Fruit fly (Drosophila melanogaster): Measurements from ENCODE around the gene CG3164.
A peak's percentile ranks its signal among the peaks of the same experiment; 100 is the strongest.

Gene CG3164

dm6 chr2L:155994-156393 lies 25.4 kb upstream of the CG3164 start, which contains the start of gene CG3436 (continued):
- TF ChIP-seq CG13775 (GFP tag; optimal IDR thresholded peaks at IDR 0.05) (no peak), D19B (GFP tag; optimal IDR thresholded peaks at IDR 0.05) (no peak), HLHmδ (GFP tag; optimal IDR thresholded peaks at IDR 0.05) (no peak), CG4282 (GFP tag; optimal IDR thresholded peaks at IDR 0.05) (no peak), amos (GFP tag; IDR thresholded peaks at IDR 0.05; ENCODE audit: partially characterized antibody) (no peak), Ets97D (GFP tag; optimal IDR thresholded peaks at IDR 0.05) (peak; percentile 87), Ptx1 (GFP tag; IDR thresholded peaks at IDR 0.05) (no peak), H15 (GFP tag; IDR thresholded peaks at IDR 0.05) (no peak), CG10654 (GFP tag; optimal IDR thresholded peaks at IDR 0.05) (no peak), CG13624 (GFP tag; optimal IDR thresholded peaks at IDR 0.05) (peak; percentile 14), ato (GFP tag; IDR thresholded peaks at IDR 0.05; ENCODE audit: partially characterized antibody) (no peak), Poxn (GFP tag; IDR thresholded peaks at IDR 0.05) (no peak), CG8281 (tag; optimal IDR thresholded peaks at IDR 0.05) (no peak), cas (GFP tag; IDR thresholded peaks at IDR 0.05) (no peak), rib (GFP tag; IDR thresholded peaks at IDR 0.05) (no peak), CG14710 (tag; optimal IDR thresholded peaks at IDR 0.05) (peak; percentile 59), HmgZ (tag; optimal IDR thresholded peaks at IDR 0.05) (peak; percentile 55), CG42726 (GFP tag; IDR thresholded peaks at IDR 0.05; ENCODE audit: partially characterized antibody) (no peak), CG6254 (GFP tag; optimal IDR thresholded peaks at IDR 0.05) (no peak), nau (GFP tag; optimal IDR thresholded peaks at IDR 0.05) (no peak), CG8290 (GFP tag; optimal IDR thresholded peaks at IDR 0.05) (no peak), CG8290 (tag; optimal IDR thresholded peaks at IDR 0.05) (peak in 1 of 2 experiments; percentile 38), chinmo (GFP tag; IDR thresholded peaks at IDR 0.05; ENCODE audit: partially characterized antibody) (no peak), hth (optimal IDR thresholded peaks at IDR 0.05) (no peak), sc (optimal IDR thresholded peaks at IDR 0.05) (no peak), sc (GFP tag; optimal IDR thresholded peaks at IDR 0.05) (no peak), tll (GFP tag; optimal IDR thresholded peaks at IDR 0.05) (no peak), CG17612 (GFP tag; IDR thresholded peaks at IDR 0.05) (no peak), CG11456 (GFP tag; IDR thresholded peaks at IDR 0.05) (no peak), CG15011 (GFP tag; optimal IDR thresholded peaks at IDR 0.05) (no peak), Bteb2 (GFP tag; optimal IDR thresholded peaks at IDR 0.05) (no peak), CG2120 (GFP tag; optimal IDR thresholded peaks at IDR 0.05) (peak; percentile 12), exex (tag; optimal IDR thresholded peaks at IDR 0.05) (no peak), Scr (GFP tag; IDR thresholded peaks at IDR 0.05; ENCODE audit: partially characterized antibody) (no peak), sr (GFP tag; IDR thresholded peaks at IDR 0.05) (no peak), Drgx (GFP tag; IDR thresholded peaks at IDR 0.05) (no peak), CG10431 (GFP tag; optimal IDR thresholded peaks at IDR 0.05) (no peak), cad (GFP tag; optimal IDR thresholded peaks at IDR 0.05) (no peak), Jarid2 (GFP tag; optimal IDR thresholded peaks at IDR 0.05) (no peak), twi (tag; optimal IDR thresholded peaks at IDR 0.05) (no peak), br (optimal IDR thresholded peaks at IDR 0.05) (no peak), CG30403 (GFP tag; optimal IDR thresholded peaks at IDR 0.05) (no peak), bsh (GFP tag; optimal IDR thresholded peaks at IDR 0.05) (no peak), CG11085 (GFP tag; IDR thresholded peaks at IDR 0.05) (no peak), dpn (GFP tag; optimal IDR thresholded peaks at IDR 0.05) (no peak), phol (tag; optimal IDR thresholded peaks at IDR 0.05) (peak; percentile 52), MTF-1 (GFP tag; optimal IDR thresholded peaks at IDR 0.05; ENCODE audit: borderline replicate concordance) (no peak), cg (GFP tag; optimal IDR thresholded peaks at IDR 0.05) (no peak), CG8944 (GFP tag; optimal IDR thresholded peaks at IDR 0.05) (no peak), Myb (GFP tag; optimal IDR thresholded peaks at IDR 0.05) (peak; percentile 48), CG5245 (GFP tag; optimal IDR thresholded peaks at IDR 0.05) (no peak), sob (GFP tag; IDR thresholded peaks at IDR 0.05) (no peak), CG10147 (GFP tag; optimal IDR thresholded peaks at IDR 0.05) (no peak)

Measured in whole organism, embryonic.